Worm (Caenorhabditis elegans) whole organism, L2 larva: Measurements from ENCODE around the gene R74.8.

Experiments used
- elt-1 ChIP-seq: fragments of 150-350 bp; optimal IDR thresholded peaks from 2 replicates; lab custom pipeline; 2014; ENCODE audit warnings: missing biosample characterization, missing genetic modification characterization
- lin-13 ChIP-seq: fragments of 150-350 bp; optimal IDR thresholded peaks from 2 replicates; lab custom pipeline; 2014; ENCODE audit warnings: missing biosample characterization, missing genetic modification reagents, missing genetic modification characterization
- nhr-11 ChIP-seq: fragments of 150-350 bp; optimal IDR thresholded peaks from 2 replicates; lab custom pipeline; 2014; ENCODE audit warnings: missing biosample characterization, missing genetic modification characterization
- nhr-237 ChIP-seq: fragments of 150-350 bp; optimal IDR thresholded peaks from 2 replicates; lab custom pipeline; 2014; ENCODE audit warnings: missing biosample characterization, missing genetic modification characterization
- nhr-6 ChIP-seq: fragments of 150-350 bp; optimal IDR thresholded peaks from 2 replicates; lab custom pipeline; 2014; ENCODE audit warnings: missing biosample characterization, missing genetic modification characterization
- zag-1 ChIP-seq: fragments of 150-350 bp; optimal IDR thresholded peaks from 2 replicates; lab custom pipeline; 2014; ENCODE audit warnings: missing biosample characterization, missing genetic modification characterization
- ztf-11 ChIP-seq: sonication (generic microtip); optimal IDR thresholded peaks from 2 replicates; lab custom pipeline; 2017; ENCODE audit warnings: missing biosample characterization, missing genetic modification characterization

- TF ChIP-seq nhr-11 (tag; lab: Kevin White, UChicago) (no peak), nhr-6 (no peak), zag-1 (no peak), ztf-11 (tag; lab: Kevin White, UChicago) (no peak), lin-13 (GFP tag; lab: Kevin White, UChicago) (no peak), nhr-237 (tag; lab: Kevin White, UChicago) (no peak), elt-1 (tag; lab: Kevin White, UChicago) (no peak)
These were observed 4.6 kb downstream of the R74.8 start for ce11 chrIII:4210661-4211060.
